Fruit fly (Drosophila melanogaster) whole organism, pupa: ENCODE results near the gene Lasp.

Source experiments
- CG12605 ChIP-seq: fragments of 200-800 bp; sonication (Bioruptor generic); IDR thresholded peaks from 2 replicates; pipeline ENCODE4 v1.3.6; 2022; ENCODE audit warnings: missing biosample characterization, missing genetic modification characterization
- CG13204 ChIP-seq: fragments of 200-800 bp; sonication (Bioruptor generic); optimal IDR thresholded peaks from 2 replicates; lab custom pipeline; 2018; ENCODE audit warnings: missing biosample characterization, mild to moderate bottlenecking, missing genetic modification characterization, moderate library complexity
- CG14655 ChIP-seq: fragments of 200-800 bp; sonication (Bioruptor generic); optimal IDR thresholded peaks from 3 replicates; lab custom pipeline; 2017; ENCODE audit warnings: mild to moderate bottlenecking, missing biosample characterization, missing genetic modification reagents, missing genetic modification characterization
- CG15710 ChIP-seq: fragments of 200-800 bp; sonication (Bioruptor generic); optimal IDR thresholded peaks from 2 replicates; lab custom pipeline; 2018; ENCODE audit warnings: missing biosample characterization, mild to moderate bottlenecking, missing genetic modification characterization, moderate library complexity
- CG34367 ChIP-seq: fragments of 200-800 bp; sonication (Bioruptor generic); optimal IDR thresholded peaks from 2 replicates; lab custom pipeline; 2018; ENCODE audit warnings: missing biosample characterization, mild to moderate bottlenecking, missing genetic modification characterization
- CG8159 ChIP-seq: fragments of 200-800 bp; sonication (Bioruptor generic); optimal IDR thresholded peaks from 3 replicates; lab custom pipeline; 2018; ENCODE audit warnings: missing biosample characterization, mild to moderate bottlenecking, missing genetic modification characterization, moderate library complexity
- CG8301 ChIP-seq: fragments of 200-800 bp; sonication (Bioruptor generic); optimal IDR thresholded peaks from 2 replicates; lab custom pipeline; 2018; ENCODE audit warnings: missing biosample characterization, mild to moderate bottlenecking, missing genetic modification characterization
- EcR ChIP-seq: fragments of 200-800 bp; sonication (Bioruptor generic); optimal IDR thresholded peaks from 3 replicates; lab custom pipeline; 2019; ENCODE audit warnings: missing biosample characterization, missing genetic modification characterization, mild to moderate bottlenecking, moderate library complexity, missing genetic modification reagents
- Ets98B ChIP-seq: fragments of 200-800 bp; sonication (Bioruptor generic); IDR thresholded peaks from 2 replicates; pipeline ENCODE4 v1.3.6; 2022; ENCODE audit warnings: missing biosample characterization, missing genetic modification characterization
- Snoo ChIP-seq: fragments of 200-800 bp; sonication (Bioruptor generic); optimal IDR thresholded peaks from 3 replicates; lab custom pipeline; 2017; ENCODE audit warnings: missing biosample characterization, mild to moderate bottlenecking, missing genetic modification characterization, inconsistent platforms
- fd96Ca ChIP-seq: fragments of 200-800 bp; sonication (Bioruptor generic); IDR thresholded peaks from 3 replicates; pipeline ENCODE4 v1.3.6; 2022; ENCODE audit warnings: missing biosample characterization, missing genetic modification characterization
- gl ChIP-seq: fragments of 200-800 bp; sonication (Bioruptor generic); optimal IDR thresholded peaks from 2 replicates; lab custom pipeline; 2018; ENCODE audit warnings: missing biosample characterization, mild to moderate bottlenecking, missing genetic modification characterization
- rn ChIP-seq: fragments of 200-800 bp; sonication (Bioruptor generic); IDR thresholded peaks from 2 replicates; pipeline ENCODE4 v1.3.6; 2022; ENCODE audit warnings: missing biosample characterization, missing genetic modification characterization

DNA sequence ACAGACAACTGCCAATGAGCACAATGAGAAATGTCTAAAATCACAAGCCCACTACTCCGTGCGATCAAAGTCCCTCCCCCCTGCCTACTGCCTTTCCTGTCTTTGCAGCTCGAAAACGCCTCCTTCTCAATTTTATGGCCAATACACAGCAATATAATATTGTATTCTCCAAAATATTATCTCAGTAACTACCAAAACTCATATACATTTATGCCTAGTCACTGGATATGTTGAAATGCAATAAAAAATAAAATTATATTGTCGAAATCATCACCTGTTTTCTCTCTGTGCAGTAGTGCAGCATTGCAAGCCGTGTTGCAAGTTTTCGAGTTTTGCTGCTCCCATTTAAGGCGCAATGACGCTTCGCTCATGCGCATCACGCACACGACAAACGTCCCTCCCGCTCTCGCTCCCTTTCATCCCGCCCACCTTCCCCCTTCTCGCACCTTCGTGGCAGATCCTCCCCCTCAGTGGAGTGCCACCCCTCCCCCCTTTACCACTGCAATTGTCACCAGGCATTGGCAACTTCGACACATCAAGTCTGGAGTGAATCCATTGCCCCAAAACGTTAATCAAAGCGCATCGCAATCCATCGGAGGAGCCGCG lies 47.1 kb upstream of the Lasp start:
- TF ChIP-seq fd96Ca (GFP tag; lab: Robert Waterston, UW) (peak; percentile 87), CG12605 (GFP tag; lab: Robert Waterston, UW) (peak; percentile 84), CG15710 (tag; lab: Kevin White, UChicago) (peak; percentile 85), CG13204 (GFP tag; lab: Kevin White, UChicago) (peak; percentile 81), CG34367 (peak; percentile 79), Ets98B (GFP tag; lab: Robert Waterston, UW) (peak; percentile 88), CG14655 (GFP tag; lab: Kevin White, UChicago) (peak; percentile 91), EcR (GFP tag; lab: Kevin White, UChicago) (peak; percentile 34), rn (GFP tag; lab: Robert Waterston, UW) (peak; percentile 71), gl (tag; lab: Kevin White, UChicago) (peak; percentile 82), Snoo (tag; lab: Kevin White, UChicago) (peak; percentile 75), CG8301 (tag; lab: Kevin White, UChicago) (peak; percentile 91), CG8159 (tag; lab: Kevin White, UChicago) (peak; percentile 84)
